Worm (Caenorhabditis elegans) whole organism, L3 larva: Measurements from ENCODE around the gene clec-250.

ENCODE experiments used
- R02D3.7 ChIP-seq: fragments of 150-350 bp; optimal IDR thresholded peaks from 2 replicates; lab custom pipeline; 2014; ENCODE audit warnings: missing biosample characterization, missing genetic modification characterization
- aly-2 ChIP-seq: fragments of 150-350 bp; optimal IDR thresholded peaks from 2 replicates; lab custom pipeline; 2014; ENCODE audit warnings: missing biosample characterization, missing genetic modification characterization
- ama-1 ChIP-seq: fragments of 150-350 bp; optimal IDR thresholded peaks from 2 replicates; lab custom pipeline; 2018
- ceh-28 ChIP-seq: fragments of 150-350 bp; optimal IDR thresholded peaks from 2 replicates; lab custom pipeline; 2014; ENCODE audit warnings: missing biosample characterization, missing genetic modification reagents, missing genetic modification characterization
- ceh-82 ChIP-seq: fragments of 150-350 bp; optimal IDR thresholded peaks from 2 replicates; lab custom pipeline; 2014; ENCODE audit warnings: missing biosample characterization, missing genetic modification characterization
- ceh-9 ChIP-seq: sonication (generic microtip); optimal IDR thresholded peaks from 2 replicates; lab custom pipeline; 2018; ENCODE audit warnings: missing biosample characterization, missing genetic modification characterization
- egl-27 ChIP-seq: sonication (generic microtip); optimal IDR thresholded peaks from 4 replicates; lab custom pipeline; 2017; ENCODE audit warnings: missing biosample characterization, missing genetic modification reagents, missing genetic modification characterization
- egl-5 ChIP-seq: fragments of 150-350 bp; optimal IDR thresholded peaks from 2 replicates; lab custom pipeline; 2017; ENCODE audit warnings: missing biosample characterization, missing genetic modification reagents, missing genetic modification characterization, inconsistent platforms
- elt-1 ChIP-seq: fragments of 150-350 bp; optimal IDR thresholded peaks from 2 replicates; lab custom pipeline; 2014; ENCODE audit warnings: missing biosample characterization, missing genetic modification characterization
- elt-3 ChIP-seq, 3 experiments: fragments of 150-350 bp in 1 of 3; sonication (generic microtip) in 2 of 3; optimal IDR thresholded peaks; 2 replicates in 2 of 3; 4 replicates in 1 of 3; lab custom pipeline; 2014 to 2017; ENCODE audit warnings: missing biosample characterization in 3 of 3, missing genetic modification characterization in 3 of 3
- eor-1 ChIP-seq, 2 experiments: fragments of 150-350 bp; optimal IDR thresholded peaks; 2 replicates each; lab custom pipeline; 2014 to 2018; ENCODE audit warnings: missing biosample characterization in 2 of 2, missing genetic modification characterization in 2 of 2
- fkh-10 ChIP-seq: sonication (generic microtip); optimal IDR thresholded peaks from 2 replicates; lab custom pipeline; 2017; ENCODE audit warnings: missing biosample characterization, missing genetic modification reagents, missing genetic modification characterization
- fos-1 ChIP-seq: fragments of 150-350 bp; optimal IDR thresholded peaks from 2 replicates; lab custom pipeline; 2014; ENCODE audit warnings: missing biosample characterization, missing genetic modification characterization
- hmg-11 ChIP-seq: sonication (generic microtip); optimal IDR thresholded peaks from 2 replicates; lab custom pipeline; 2016; ENCODE audit warnings: missing genetic modification characterization, missing compliant biosample characterization
- lin-15B ChIP-seq: fragments of 150-350 bp; optimal IDR thresholded peaks from 2 replicates; lab custom pipeline; 2014; ENCODE audit warnings: missing biosample characterization, missing genetic modification characterization
- lin-39 ChIP-seq: fragments of 150-350 bp; optimal IDR thresholded peaks from 2 replicates; lab custom pipeline; 2018; ENCODE audit warnings: missing biosample characterization, missing genetic modification reagents, missing genetic modification characterization
- lsy-12 ChIP-seq: sonication (generic microtip); optimal IDR thresholded peaks from 2 replicates; lab custom pipeline; 2016; ENCODE audit warnings: mild to moderate bottlenecking, missing genetic modification characterization, missing compliant biosample characterization
- mdl-1 ChIP-seq: fragments of 150-350 bp; optimal IDR thresholded peaks from 2 replicates; lab custom pipeline; 2014; ENCODE audit warnings: missing biosample characterization, missing genetic modification characterization
- nhr-11 ChIP-seq: fragments of 150-350 bp; optimal IDR thresholded peaks from 2 replicates; lab custom pipeline; 2014; ENCODE audit warnings: missing biosample characterization, missing genetic modification characterization
- nhr-12 ChIP-seq: fragments of 150-350 bp; optimal IDR thresholded peaks from 2 replicates; lab custom pipeline; 2014; ENCODE audit warnings: missing biosample characterization, missing genetic modification characterization
- nhr-23 ChIP-seq: fragments of 150-350 bp; optimal IDR thresholded peaks from 2 replicates; lab custom pipeline; 2014; ENCODE audit warnings: missing biosample characterization, missing genetic modification reagents, missing genetic modification characterization
- nhr-237 ChIP-seq: fragments of 150-350 bp; optimal IDR thresholded peaks from 2 replicates; lab custom pipeline; 2014; ENCODE audit warnings: missing biosample characterization, missing genetic modification characterization
- nhr-25 ChIP-seq: sonication (generic microtip); optimal IDR thresholded peaks from 2 replicates; lab custom pipeline; 2017; ENCODE audit warnings: missing biosample characterization, missing genetic modification characterization
- nhr-28 ChIP-seq: fragments of 150-350 bp; optimal IDR thresholded peaks from 2 replicates; lab custom pipeline; 2014; ENCODE audit warnings: missing biosample characterization, missing genetic modification characterization
- nhr-43 ChIP-seq: sonication (generic microtip); optimal IDR thresholded peaks from 2 replicates; lab custom pipeline; 2016; ENCODE audit warnings: mild to moderate bottlenecking, missing genetic modification characterization, missing compliant biosample characterization; ENCODE audit not compliant: poor library complexity, severe bottlenecking
- nhr-67 ChIP-seq: fragments of 150-350 bp; optimal IDR thresholded peaks from 2 replicates; lab custom pipeline; 2014; ENCODE audit warnings: missing biosample characterization, missing genetic modification characterization
- nhr-77 ChIP-seq: fragments of 150-350 bp; optimal IDR thresholded peaks from 2 replicates; lab custom pipeline; 2014; ENCODE audit warnings: missing biosample characterization, missing genetic modification characterization
- pha-4 ChIP-seq: fragments of 150-350 bp; optimal IDR thresholded peaks from 2 replicates; lab custom pipeline; 2014; ENCODE audit warnings: missing biosample characterization, missing genetic modification reagents, missing genetic modification characterization
- pqm-1 ChIP-seq: fragments of 150-350 bp; optimal IDR thresholded peaks from 2 replicates; lab custom pipeline; 2017; ENCODE audit warnings: missing biosample characterization, missing genetic modification characterization, inconsistent platforms
- skn-1 ChIP-seq: fragments of 150-350 bp; optimal IDR thresholded peaks from 2 replicates; lab custom pipeline; 2014; ENCODE audit warnings: missing biosample characterization, missing genetic modification characterization
- snpc-4 ChIP-seq: fragments of 150-350 bp; optimal IDR thresholded peaks from 2 replicates; lab custom pipeline; 2014; ENCODE audit warnings: missing biosample characterization, missing genetic modification characterization
- tbx-2 ChIP-seq: sonication (generic microtip); optimal IDR thresholded peaks from 2 replicates; lab custom pipeline; 2016; ENCODE audit warnings: mild to moderate bottlenecking, missing genetic modification characterization, missing compliant biosample characterization
- unc-39 ChIP-seq: sonication (generic microtip); optimal IDR thresholded peaks from 4 replicates; lab custom pipeline; 2017; ENCODE audit warnings: missing biosample characterization, missing genetic modification characterization
- unc-62 ChIP-seq: fragments of 150-350 bp; sonication (generic microtip); optimal IDR thresholded peaks from 4 replicates; lab custom pipeline; 2014; ENCODE audit warnings: missing biosample characterization, missing genetic modification reagents, missing genetic modification characterization
- zag-1 ChIP-seq: fragments of 150-350 bp; optimal IDR thresholded peaks from 2 replicates; lab custom pipeline; 2014; ENCODE audit warnings: missing biosample characterization, missing genetic modification characterization
- ztf-4 ChIP-seq: fragments of 150-350 bp; optimal IDR thresholded peaks from 2 replicates; lab custom pipeline; 2014; ENCODE audit warnings: missing biosample characterization, missing genetic modification characterization

The clec-250 gene

DNA sequence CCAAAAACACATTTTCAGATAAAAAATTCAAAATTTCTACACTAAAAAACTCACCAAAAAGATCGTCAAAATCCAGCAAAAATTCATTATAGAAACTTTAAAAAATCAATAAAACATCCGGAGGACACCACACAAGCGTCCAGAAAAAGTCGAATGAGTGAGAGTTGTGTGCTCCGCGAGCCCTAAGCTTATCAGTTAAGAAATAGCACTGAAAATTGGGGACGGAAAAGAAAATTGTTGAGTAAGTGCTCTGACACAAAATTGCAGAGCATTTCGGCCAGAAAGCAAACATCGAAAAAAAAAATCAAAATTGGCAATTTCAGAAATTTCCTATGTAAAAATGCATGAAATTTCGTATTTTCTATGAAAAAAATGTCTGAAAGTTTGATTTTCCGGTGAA lies 4.4 kb downstream of the clec-250 start:
- TF ChIP-seq nhr-43 (tag; lab: Kevin White, UChicago) (no peak), snpc-4 (tag; lab: Kevin White, UChicago) (no peak), fkh-10 (GFP tag; lab: Kevin White, UChicago) (no peak), egl-5 (tag; lab: Kevin White, UChicago) (no peak), mdl-1 (tag; lab: Kevin White, UChicago) (no peak), nhr-25 (no peak)

- TF ChIP-seq pha-4, result no peak
- TF ChIP-seq hmg-11 (tag; lab: Kevin White, UChicago), result no peak
- TF ChIP-seq, all 47 proteins: peak for 0
These were observed 7.6 kb downstream of the clec-250 start, which contains the start of gene scl-20 for ce11 chrV:18734381-18734780. scl-20 (minus strand) TSS chrV:18734481.

DNA sequence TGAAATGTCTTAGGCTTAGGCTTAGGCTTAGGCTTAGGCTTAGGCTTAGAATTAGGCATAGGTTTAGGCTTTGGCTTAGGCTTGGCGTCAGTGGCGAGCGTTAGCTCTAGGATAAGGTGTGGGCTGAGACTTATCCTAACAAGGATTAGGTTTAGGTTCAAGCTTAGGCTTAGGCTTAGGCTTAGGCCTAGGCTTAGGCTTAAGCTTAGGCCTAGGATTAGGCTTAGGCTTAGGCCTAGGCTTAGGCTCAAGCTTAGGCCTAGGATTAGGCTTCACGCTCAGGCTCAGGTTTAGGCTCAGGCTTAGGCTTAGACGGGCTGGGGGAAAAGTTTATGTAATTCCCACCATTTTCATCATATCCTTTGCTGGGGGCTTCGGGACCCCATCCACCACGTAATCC lies 8.1 kb downstream of the clec-250 start:
- no peak for TF ChIP-seq tbx-2 (tag; lab: Kevin White, UChicago)
- TF ChIP-seq snpc-4 (tag; lab: Kevin White, UChicago), result no peak
- TF ChIP-seq nhr-11 (tag; lab: Kevin White, UChicago), result no peak
- TF ChIP-seq ztf-4, result no peak
- no peak for TF ChIP-seq hmg-11 (tag; lab: Kevin White, UChicago)
- no peak for TF ChIP-seq ceh-82 (tag; lab: Kevin White, UChicago)
- TF ChIP-seq nhr-237 (tag; lab: Kevin White, UChicago), result no peak
- TF ChIP-seq R02D3.7 (tag; lab: Kevin White, UChicago), result no peak
- TF ChIP-seq unc-39 (tag; lab: Kevin White, UChicago), result no peak
- no peak for TF ChIP-seq nhr-23
- no peak for TF ChIP-seq ceh-9 (tag; lab: Kevin White, UChicago)
- TF ChIP-seq mdl-1 (tag; lab: Kevin White, UChicago), result no peak
- no peak for TF ChIP-seq elt-1
- no peak for TF ChIP-seq nhr-77 (tag; lab: Kevin White, UChicago)
- TF ChIP-seq skn-1 (tag; lab: Kevin White, UChicago), result no peak

ce11 chrV:18731579-18732041 lies 10.4 kb downstream of the clec-250 start, which contains the start of the genes asp-18 and scl-19:
asp-18 (minus strand) TSS chrV:18731679.
scl-19 (plus strand) TSS chrV:18731991.
- no peak for TF ChIP-seq nhr-67 (tag; lab: Kevin White, UChicago)
- TF ChIP-seq lin-39 (tag; lab: Kevin White, UChicago), result no peak
- no peak for TF ChIP-seq egl-27 (tag; lab: Kevin White, UChicago)
- TF ChIP-seq ceh-28 (tag; lab: Kevin White, UChicago), result no peak
- TF ChIP-seq hmg-11 (tag; lab: Kevin White, UChicago), result no peak
- TF ChIP-seq fos-1 (tag; lab: Kevin White, UChicago), result no peak
- TF ChIP-seq ceh-82 (tag; lab: Kevin White, UChicago), result no peak
- TF ChIP-seq nhr-12, result no peak
- no peak for TF ChIP-seq pqm-1 (tag; lab: Kevin White, UChicago)

ce11 chrV:18729324-18729924 lies 12.6 kb downstream of the clec-250 start, which contains the start of gene asp-19:
asp-19 (minus strand) TSS chrV:18729374.
- TF ChIP-seq elt-1 (no peak), elt-3 (tag; optimal IDR thresholded peaks at IDR 0.05; lab: Kevin White, UChicago) (no peak), lin-15B (tag; lab: Kevin White, UChicago) (no peak), nhr-28 (tag; lab: Kevin White, UChicago) (no peak), nhr-11 (tag; lab: Kevin White, UChicago) (no peak), unc-62 (GFP tag; lab: Kevin White, UChicago) (no peak), lsy-12 (tag; lab: Kevin White, UChicago) (no peak), eor-1 (tag; optimal IDR thresholded peaks at IDR 0.05; lab: Kevin White, UChicago) (no peak), pha-4 (no peak), nhr-25 (no peak), pqm-1 (tag; lab: Kevin White, UChicago) (no peak), ztf-4 (no peak), ama-1 (lab: Kevin White, UChicago) (no peak), nhr-43 (tag; lab: Kevin White, UChicago) (no peak), ceh-28 (tag; lab: Kevin White, UChicago) (no peak), aly-2 (no peak), lin-39 (tag; lab: Kevin White, UChicago) (no peak), zag-1 (no peak), nhr-23 (no peak)
